Worm (Caenorhabditis elegans) whole organism, young adult: ENCODE results near the gene C06E4.3.

Source experiments
- B0019.2 ChIP-seq: fragments of 200-800 bp; sonication (Bioruptor generic); conservative IDR thresholded peaks from 2 replicates; pipeline ENCODE4 v1.3.6; 2022; ENCODE audit warnings: missing genetic modification reagents, missing genetic modification characterization, missing compliant biosample characterization
- D2030.7 ChIP-seq: fragments of 200-800 bp; sonication (Bioruptor generic); IDR thresholded peaks from 2 replicates; pipeline ENCODE4 v1.3.6; 2022; ENCODE audit warnings: missing genetic modification reagents, missing genetic modification characterization, missing compliant biosample characterization
- F37B4.10 ChIP-seq: fragments of 200-800 bp; sonication (Bioruptor generic); IDR thresholded peaks from 2 replicates; pipeline ENCODE4 v1.3.6; 2022; ENCODE audit warnings: missing genetic modification characterization, missing compliant biosample characterization
- F39B2.1 ChIP-seq: fragments of 200-800 bp; sonication (Bioruptor generic); IDR thresholded peaks from 2 replicates; pipeline ENCODE4 v1.3.6; 2022; ENCODE audit warnings: missing genetic modification reagents, missing genetic modification characterization, missing compliant biosample characterization
- Y53F4B.3 ChIP-seq: fragments of 200-800 bp; sonication (Bioruptor generic); IDR thresholded peaks from 2 replicates; pipeline ENCODE4 v1.3.6; 2022; ENCODE audit warnings: missing genetic modification reagents, missing genetic modification characterization, missing compliant biosample characterization
- Y56A3A.18 ChIP-seq: fragments of 200-800 bp; sonication (Bioruptor generic); IDR thresholded peaks from 2 replicates; pipeline ENCODE4 v1.3.6; 2022; ENCODE audit warnings: missing genetic modification reagents, missing genetic modification characterization, missing compliant biosample characterization
- aptf-2 ChIP-seq: fragments of 200-800 bp; sonication (Bioruptor generic); conservative IDR thresholded peaks from 2 replicates; pipeline ENCODE4 v1.3.6; 2022; ENCODE audit warnings: missing genetic modification reagents, missing genetic modification characterization, missing compliant biosample characterization
- attf-3 ChIP-seq: fragments of 200-800 bp; sonication (Bioruptor generic); conservative IDR thresholded peaks from 2 replicates; pipeline ENCODE4 v1.3.6; 2022; ENCODE audit warnings: missing genetic modification reagents, missing genetic modification characterization, missing compliant biosample characterization
- bed-2 ChIP-seq: fragments of 200-800 bp; sonication (Bioruptor generic); IDR thresholded peaks from 2 replicates; pipeline ENCODE4 v1.3.6; 2022; ENCODE audit warnings: missing genetic modification reagents, missing genetic modification characterization, missing compliant biosample characterization
- ceh-100 ChIP-seq: fragments of 200-800 bp; sonication (Bioruptor generic); IDR thresholded peaks from 2 replicates; pipeline ENCODE4 v1.3.6; 2022; ENCODE audit warnings: missing genetic modification reagents, missing genetic modification characterization, missing compliant biosample characterization
- ceh-79 ChIP-seq: sonication (generic microtip); optimal IDR thresholded peaks from 2 replicates; lab custom pipeline; 2017; ENCODE audit warnings: mild to moderate bottlenecking, missing genetic modification characterization, missing compliant biosample characterization
- ceh-91 ChIP-seq: fragments of 200-800 bp; sonication (Bioruptor generic); IDR thresholded peaks from 2 replicates; pipeline ENCODE4 v1.3.6; 2022; ENCODE audit warnings: missing genetic modification reagents, missing genetic modification characterization, missing compliant biosample characterization
- die-1 ChIP-seq: sonication (generic microtip); optimal IDR thresholded peaks from 2 replicates; lab custom pipeline; 2016; ENCODE audit warnings: missing genotype, mild to moderate bottlenecking, missing genetic modification characterization, missing compliant biosample characterization
- dox-1 ChIP-seq: fragments of 200-800 bp; sonication (Bioruptor generic); IDR thresholded peaks from 2 replicates; pipeline ENCODE4 v1.3.6; 2022; ENCODE audit warnings: missing genetic modification reagents, missing genetic modification characterization, missing compliant biosample characterization
- dpff-1 ChIP-seq: sonication (generic microtip); optimal IDR thresholded peaks from 2 replicates; lab custom pipeline; 2017; ENCODE audit warnings: mild to moderate bottlenecking, missing genetic modification characterization, missing compliant biosample characterization
- efl-1 ChIP-seq: fragments of 150-350 bp; optimal IDR thresholded peaks from 2 replicates; lab custom pipeline; 2014; ENCODE audit warnings: missing biosample characterization, missing genetic modification reagents, missing genetic modification characterization
- egl-18 ChIP-seq: fragments of 200-800 bp; sonication (Bioruptor generic); IDR thresholded peaks from 2 replicates; pipeline ENCODE4 v1.3.6; 2022; ENCODE audit warnings: missing genetic modification reagents, missing genetic modification characterization, missing compliant biosample characterization
- ets-4 ChIP-seq: fragments of 200-800 bp; sonication (Bioruptor generic); optimal IDR thresholded peaks from 2 replicates; lab custom pipeline; 2018; ENCODE audit warnings: mild to moderate bottlenecking, missing genetic modification characterization, missing compliant biosample characterization
- fkh-3 ChIP-seq: sonication (generic microtip); optimal IDR thresholded peaks from 2 replicates; lab custom pipeline; 2016; ENCODE audit warnings: mild to moderate bottlenecking, missing genetic modification characterization, missing compliant biosample characterization
- him-1 ChIP-seq: sonication (generic microtip); optimal IDR thresholded peaks from 2 replicates; lab custom pipeline; 2016; ENCODE audit warnings: missing genotype, missing genetic modification reagents, missing genetic modification characterization, missing compliant biosample characterization
- hlh-26 ChIP-seq: fragments of 200-800 bp; sonication (Bioruptor generic); conservative IDR thresholded peaks from 2 replicates; pipeline ENCODE4 v1.3.6; 2022; ENCODE audit warnings: missing genetic modification reagents, missing genetic modification characterization, missing compliant biosample characterization
- hmg-1.2 ChIP-seq: fragments of 200-800 bp; sonication (Bioruptor generic); IDR thresholded peaks from 2 replicates; pipeline ENCODE4 v1.3.6; 2022; ENCODE audit warnings: missing genetic modification reagents, missing genetic modification characterization, missing compliant biosample characterization
- hmg-20 ChIP-seq: fragments of 200-800 bp; sonication (Bioruptor generic); IDR thresholded peaks from 2 replicates; pipeline ENCODE4 v1.3.6; 2022; ENCODE audit warnings: missing genetic modification reagents, missing genetic modification characterization, missing compliant biosample characterization
- lin-35 ChIP-seq, 3 experiments: fragments of 150-350 bp in 2 of 3; sonication (generic microtip) in 1 of 3; optimal IDR thresholded peaks; 2 replicates each; lab custom pipeline; 2014 to 2018; ENCODE audit warnings: missing biosample characterization in 3 of 3, missing genetic modification characterization in 3 of 3, missing genetic modification reagents in 3 of 3
- madf-10 ChIP-seq: sonication (generic microtip); optimal IDR thresholded peaks from 2 replicates; lab custom pipeline; 2016; ENCODE audit warnings: mild to moderate bottlenecking, missing genetic modification characterization, missing compliant biosample characterization
- madf-6 ChIP-seq: fragments of 200-800 bp; sonication (Bioruptor generic); IDR thresholded peaks from 2 replicates; pipeline ENCODE4 v1.3.6; 2022; ENCODE audit warnings: missing genetic modification reagents, missing genetic modification characterization, missing compliant biosample characterization
- madf-8 ChIP-seq: fragments of 200-800 bp; sonication (Bioruptor generic); conservative IDR thresholded peaks from 2 replicates; pipeline ENCODE4 v1.3.6; 2022; ENCODE audit warnings: missing genetic modification reagents, missing genetic modification characterization, missing compliant biosample characterization
- mel-28 ChIP-seq: sonication (generic microtip); optimal IDR thresholded peaks from 2 replicates; lab custom pipeline; 2016; ENCODE audit warnings: borderline replicate concordance, mild to moderate bottlenecking, missing genetic modification characterization, missing compliant biosample characterization
- nfya-2 ChIP-seq: fragments of 200-800 bp; sonication (Bioruptor generic); IDR thresholded peaks from 2 replicates; pipeline ENCODE4 v1.3.6; 2022; ENCODE audit warnings: missing genetic modification reagents, missing genetic modification characterization, missing compliant biosample characterization
- nfyb-1 ChIP-seq: fragments of 200-800 bp; sonication (Bioruptor generic); IDR thresholded peaks from 2 replicates; pipeline ENCODE4 v1.3.6; 2022; ENCODE audit warnings: missing genetic modification reagents, missing genetic modification characterization, missing compliant biosample characterization
- nhr-27 ChIP-seq: fragments of 200-800 bp; sonication (Bioruptor generic); optimal IDR thresholded peaks from 2 replicates; lab custom pipeline; 2018; ENCODE audit warnings: mild to moderate bottlenecking, missing genetic modification characterization, moderate library complexity, missing compliant biosample characterization
- nhr-80 ChIP-seq: sonication (generic microtip); optimal IDR thresholded peaks from 2 replicates; lab custom pipeline; 2016; ENCODE audit warnings: missing genetic modification characterization, missing compliant biosample characterization
- pbrm-1 ChIP-seq: fragments of 200-800 bp; sonication (Bioruptor generic); IDR thresholded peaks from 2 replicates; pipeline ENCODE4 v1.3.6; 2022; ENCODE audit warnings: missing genetic modification reagents, missing genetic modification characterization, missing compliant biosample characterization
- repo-1 ChIP-seq: sonication (generic microtip); optimal IDR thresholded peaks from 2 replicates; lab custom pipeline; 2017; ENCODE audit warnings: mild to moderate bottlenecking, missing genetic modification characterization, missing compliant biosample characterization
- snpc-1.1 ChIP-seq: sonication (generic microtip); optimal IDR thresholded peaks from 2 replicates; lab custom pipeline; 2017; ENCODE audit warnings: missing genetic modification characterization, mild to moderate bottlenecking, missing compliant biosample characterization, antibody characterized with exemption, moderate library complexity, missing genotype, missing genetic modification reagents; ENCODE audit not compliant: insufficient read depth
- somi-1 ChIP-seq: fragments of 200-800 bp; sonication (Bioruptor generic); optimal IDR thresholded peaks from 2 replicates; lab custom pipeline; 2018; ENCODE audit warnings: mild to moderate bottlenecking, missing genetic modification characterization, missing compliant biosample characterization
- tlf-1 ChIP-seq: fragments of 200-800 bp; sonication (Bioruptor generic); optimal IDR thresholded peaks from 2 replicates; lab custom pipeline; 2018; ENCODE audit warnings: mild to moderate bottlenecking, missing genetic modification characterization, missing compliant biosample characterization
- xnd-1 ChIP-seq: sonication (generic microtip); optimal IDR thresholded peaks from 2 replicates; lab custom pipeline; 2016; ENCODE audit warnings: missing genotype, missing genetic modification reagents, missing genetic modification characterization, missing compliant biosample characterization
- ztf-18 ChIP-seq: sonication (generic microtip); optimal IDR thresholded peaks from 2 replicates; lab custom pipeline; 2016; ENCODE audit warnings: missing genotype, mild to moderate bottlenecking, missing genetic modification characterization, missing compliant biosample characterization
- ztf-26 ChIP-seq: sonication (generic microtip); optimal IDR thresholded peaks from 2 replicates; lab custom pipeline; 2017; ENCODE audit warnings: missing genetic modification characterization, missing compliant biosample characterization

The C06E4.3 gene

ce11 chrIV:7260587-7260986 is at the start of gene C06E4.3:
TSS of gene C06E4.3 (plus strand) at chrIV:7260875.
- TF ChIP-seq repo-1 (tag; lab: Kevin White, UChicago) (no peak), mel-28 (no peak), F37B4.10 (GFP tag; lab: Robert Waterston, UW) (no peak), F39B2.1 (GFP tag; lab: Robert Waterston, UW) (no peak), dpff-1 (no peak), madf-10 (tag; lab: Kevin White, UChicago) (no peak), nhr-27 (tag; lab: Kevin White, UChicago) (no peak), B0019.2 (GFP tag; lab: Robert Waterston, UW) (no peak), ets-4 (no peak), dox-1 (no peak), ceh-100 (GFP tag; lab: Robert Waterston, UW) (no peak), ztf-26 (tag; lab: Kevin White, UChicago) (no peak), Y56A3A.18 (GFP tag; lab: Robert Waterston, UW) (no peak), hlh-26 (GFP tag; lab: Robert Waterston, UW) (no peak), fkh-3 (tag; lab: Kevin White, UChicago) (no peak), nfya-2 (GFP tag; lab: Robert Waterston, UW) (no peak), ztf-18 (tag; lab: Kevin White, UChicago) (no peak)

- TF ChIP-seq madf-8 (GFP tag; lab: Robert Waterston, UW) (peak; percentile 67), hmg-20 (GFP tag; lab: Robert Waterston, UW) (no peak), ceh-91 (0 out of 2 replicates have a peak, but pooled peaks have one; percentile 16), xnd-1 (tag; lab: Kevin White, UChicago) (peak; percentile 42), die-1 (tag; lab: Kevin White, UChicago) (peak; percentile 5), madf-6 (GFP tag; lab: Robert Waterston, UW) (peak; percentile 90), aptf-2 (GFP tag; lab: Robert Waterston, UW) (peak; percentile 83), efl-1 (GFP tag; lab: Kevin White, UChicago) (peak; percentile 81), pbrm-1 (GFP tag; lab: Robert Waterston, UW) (no peak), hmg-1.2 (GFP tag; lab: Robert Waterston, UW) (peak; percentile 38; the same call in 1 of the 2 replicates)
These were observed 49.4 kb upstream of the C06E4.3 start for ce11 chrIV:7211313-7211712.

- TF ChIP-seq nhr-80 (tag; lab: Kevin White, UChicago) (peak; percentile 37), madf-6 (GFP tag; lab: Robert Waterston, UW) (no peak), D2030.7 (no peak)
These were observed 47.9 kb upstream of the C06E4.3 start for ce11 chrIV:7212769-7213168.

- TF ChIP-seq F39B2.1 (GFP tag; lab: Robert Waterston, UW) = no peak
- TF ChIP-seq egl-18 (GFP tag; lab: Robert Waterston, UW) = no peak
- TF ChIP-seq nfyb-1 (GFP tag; lab: Robert Waterston, UW) = no peak
- no peak for TF ChIP-seq bed-2
- TF ChIP-seq fkh-3 (tag; lab: Kevin White, UChicago) = no peak
- TF ChIP-seq Y53F4B.3 (GFP tag; lab: Robert Waterston, UW) = no peak
- no peak for TF ChIP-seq snpc-1.1 (tag; lab: Kevin White, UChicago)
- TF ChIP-seq somi-1 (GFP tag; lab: Kevin White, UChicago) = no peak
- TF ChIP-seq nhr-80 (tag; lab: Kevin White, UChicago) = no peak
- TF ChIP-seq tlf-1 (GFP tag; lab: Kevin White, UChicago) = no peak
- TF ChIP-seq B0019.2 (GFP tag; lab: Robert Waterston, UW) = no peak
- no peak for TF ChIP-seq attf-3 (GFP tag; lab: Robert Waterston, UW)
- TF ChIP-seq dox-1 = no peak
- TF ChIP-seq lin-35 (GFP tag; optimal IDR thresholded peaks at IDR 0.05; lab: Kevin White, UChicago) = no peak
- TF ChIP-seq madf-6 (GFP tag; lab: Robert Waterston, UW) = no peak
- TF ChIP-seq hmg-20 (GFP tag; lab: Robert Waterston, UW) = no peak
- TF ChIP-seq ceh-79 (tag; lab: Kevin White, UChicago) = no peak
- TF ChIP-seq him-1 (tag; lab: Kevin White, UChicago) = no peak
These were observed 44.5 kb upstream of the C06E4.3 start for ce11 chrIV:7216210-7216609.
